Fruit fly (Drosophila melanogaster) S2 (cell line): ENCODE results near the gene ppan.

Experiments
- CG8478 ChIP-seq: fragments of >200 bp; optimal IDR thresholded peaks from 2 replicates; lab custom pipeline; 2018
- CTCF ChIP-seq, 2 experiments: fragments of >200 bp; optimal IDR thresholded peaks; 2 replicates each; lab custom pipeline; 2018

The ppan gene

DNA sequence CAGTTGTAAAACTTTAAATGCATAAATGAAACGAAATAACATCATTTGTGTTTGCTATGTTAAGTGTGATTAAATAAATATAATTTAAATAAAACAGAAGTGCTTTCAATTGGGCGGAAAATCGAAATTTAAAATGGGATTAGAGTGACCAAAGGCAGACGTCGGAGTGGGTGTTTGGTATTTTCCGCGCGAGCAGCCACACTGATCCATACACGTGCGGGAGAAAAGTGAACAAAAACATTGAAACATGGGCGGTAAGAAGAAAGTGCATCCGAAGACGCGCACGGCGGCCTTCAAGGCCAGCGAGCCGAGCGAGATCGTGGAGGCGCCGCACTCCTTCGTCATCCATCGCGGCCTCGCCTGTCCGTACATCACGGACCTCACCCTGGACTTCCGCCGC, at the start of gene ppan:
Gene ppan, plus strand, starts transcription at position 198 of the 400 bp plus-strand sequence.
- TF ChIP-seq CTCF (optimal IDR thresholded peaks at IDR 0.05; lab: Kevin White, UChicago) (no peak), CG8478 (lab: Kevin White, UChicago) (no peak)

DNA sequence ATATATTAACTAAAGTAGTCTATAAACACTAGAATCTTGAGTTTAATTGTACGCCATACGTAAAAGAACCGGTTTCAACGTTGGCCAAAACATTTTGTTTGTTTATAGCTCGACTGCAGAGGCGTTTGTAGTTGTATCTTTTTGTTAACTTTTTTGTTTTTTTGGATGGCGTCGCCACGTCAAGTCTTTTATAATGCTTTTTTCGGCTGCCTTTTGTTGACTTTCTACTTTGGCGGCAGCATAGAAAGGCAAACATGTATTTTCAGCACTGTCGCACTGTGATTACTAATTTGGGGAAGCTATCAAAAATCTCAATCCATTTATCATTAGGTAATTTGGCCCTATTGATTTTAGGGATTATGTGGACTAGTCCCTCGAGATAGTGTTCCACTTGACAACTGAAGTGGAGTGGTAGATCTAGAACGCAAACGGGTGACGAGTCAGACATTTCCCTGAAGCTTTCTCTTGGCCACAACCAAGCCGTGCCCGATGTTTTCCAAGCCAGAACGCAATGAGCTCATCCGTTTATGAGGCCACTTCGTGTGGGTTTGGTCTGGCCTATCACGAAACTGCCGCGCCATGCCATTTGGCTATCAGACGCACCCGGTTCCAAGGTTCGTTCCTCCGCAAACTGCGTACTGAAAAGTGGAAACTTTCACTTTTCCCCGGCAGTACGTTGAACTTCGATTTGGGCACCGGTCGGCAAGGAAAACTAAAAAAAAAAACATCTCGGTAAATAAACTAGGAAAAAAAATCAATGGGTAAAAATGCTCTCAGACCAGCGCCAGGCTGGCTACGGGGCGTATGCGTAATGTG, 49.4 kb upstream of the ppan start:
- TF ChIP-seq CG8478 (lab: Kevin White, UChicago) (no peak), CTCF (optimal IDR thresholded peaks at IDR 0.05; lab: Kevin White, UChicago) (no peak)

DNA sequence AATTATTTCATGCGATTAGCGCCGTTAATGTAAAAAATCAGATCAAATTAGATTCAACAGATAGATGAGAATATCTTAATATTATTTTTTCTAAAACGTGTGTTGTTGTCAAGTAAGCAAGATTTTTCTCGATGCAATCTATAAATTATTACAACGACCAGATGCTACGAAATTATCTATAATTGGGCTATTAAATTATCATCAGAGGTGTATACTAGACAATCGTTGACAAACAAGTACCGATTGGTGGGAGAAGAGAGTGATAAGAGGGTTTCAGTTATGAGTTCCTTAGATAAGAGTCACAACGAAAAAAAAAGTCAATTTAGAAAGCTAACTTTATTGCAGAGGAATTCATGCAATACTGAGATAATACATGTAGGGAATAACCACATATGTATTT, 48.5 kb upstream of the ppan start:
- TF ChIP-seq CTCF (optimal IDR thresholded peaks at IDR 0.05; lab: Kevin White, UChicago): no peak
- TF ChIP-seq CG8478 (lab: Kevin White, UChicago): no peak

DNA sequence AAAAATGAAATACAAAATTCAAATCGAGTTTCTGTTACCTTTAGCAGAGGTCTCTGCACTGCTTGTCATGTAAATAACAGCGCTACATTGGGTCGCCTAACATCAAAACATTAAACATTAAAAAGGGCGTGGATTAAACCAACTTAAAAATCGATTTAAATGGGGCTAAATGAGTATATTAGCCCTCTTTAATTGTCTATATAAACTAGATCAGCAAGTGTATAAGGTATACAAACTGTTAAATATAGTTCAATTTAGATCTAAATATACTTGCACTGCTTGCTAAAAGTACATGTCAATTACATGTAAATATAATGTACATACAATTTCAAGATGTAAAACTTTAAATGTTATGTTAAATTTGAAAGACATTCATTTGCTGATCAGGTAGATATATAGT, 46.3 kb upstream of the ppan start:
- no peak for TF ChIP-seq CG8478 (lab: Kevin White, UChicago)
- TF ChIP-seq CTCF (optimal IDR thresholded peaks at IDR 0.05; lab: Kevin White, UChicago): peak in 1 of 2 experiments; percentile 2

DNA sequence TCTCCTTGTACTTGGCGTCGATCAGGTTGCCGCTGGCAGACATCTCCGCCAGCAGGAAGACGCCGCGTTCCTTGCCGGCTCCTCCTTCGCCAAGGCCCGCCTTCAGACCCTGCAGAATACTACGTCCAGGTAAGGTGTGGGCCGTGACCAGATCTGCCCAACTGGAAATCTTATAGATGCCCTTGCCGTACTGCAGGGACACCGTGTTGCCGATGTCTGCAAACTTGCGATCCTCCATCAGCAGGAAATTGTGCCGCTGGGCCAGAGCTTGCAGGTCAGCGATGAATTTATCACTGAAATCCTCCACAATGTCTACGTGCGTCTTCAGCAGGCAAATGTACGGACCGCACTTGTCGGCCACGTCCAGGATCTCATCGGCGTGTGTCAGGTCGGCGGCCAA, 44.7 kb upstream of the ppan start:
- TF ChIP-seq CG8478 (lab: Kevin White, UChicago): no peak
- TF ChIP-seq CTCF (optimal IDR thresholded peaks at IDR 0.05; lab: Kevin White, UChicago): no peak

DNA sequence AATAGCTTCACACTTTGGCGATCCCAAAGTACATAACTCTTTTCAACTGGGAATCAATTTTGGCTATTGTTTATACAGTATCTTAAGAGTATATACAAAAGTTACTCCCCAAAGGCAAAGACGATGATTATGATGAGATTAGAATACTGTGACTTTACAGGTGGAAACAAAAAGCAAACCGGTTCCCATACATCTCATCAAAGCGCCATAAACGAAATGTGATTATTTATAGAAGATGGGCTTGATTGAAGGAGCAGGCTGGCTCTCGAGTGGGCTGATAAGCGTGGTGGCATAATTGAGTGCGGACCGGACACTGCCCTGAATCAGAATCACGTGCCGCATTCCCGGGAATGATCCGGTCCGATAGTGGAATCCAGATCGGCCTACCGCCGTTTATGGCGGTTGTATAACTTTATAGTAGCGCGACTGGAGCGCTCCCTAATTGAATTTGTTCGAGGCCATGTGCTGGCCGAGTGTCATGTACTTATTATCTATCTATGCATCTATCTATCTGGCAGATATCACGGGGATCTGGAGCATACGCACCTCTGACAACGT, 44.0 kb upstream of the ppan start:
- TF ChIP-seq CTCF (optimal IDR thresholded peaks at IDR 0.05; lab: Kevin White, UChicago) (no peak), CG8478 (lab: Kevin White, UChicago) (no peak)

DNA sequence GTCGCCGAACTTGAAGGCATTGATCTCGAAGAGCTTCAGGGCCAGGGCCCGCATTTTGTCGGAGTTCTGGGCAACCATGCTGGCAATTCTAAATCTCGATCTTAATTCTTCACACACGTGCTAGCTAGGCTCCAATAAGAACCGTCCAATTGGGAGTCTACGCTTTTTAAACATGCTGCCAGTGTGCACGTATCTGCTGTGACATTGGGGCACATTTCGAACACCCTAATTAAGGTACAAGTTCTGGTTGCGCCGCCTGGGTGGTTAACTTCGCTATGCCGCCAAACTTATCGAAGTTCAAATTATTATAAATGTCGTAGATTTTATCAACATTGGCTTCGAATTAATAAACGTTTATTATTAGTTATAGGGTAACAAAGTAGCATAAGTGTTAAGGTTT, 42.9 kb upstream of the ppan start, which contains the start of gene r-l:
Gene r-l, minus strand, starts transcription at position 179 of the 400 bp plus-strand sequence.
- TF ChIP-seq CG8478 (lab: Kevin White, UChicago) (no peak), CTCF (optimal IDR thresholded peaks at IDR 0.05; lab: Kevin White, UChicago) (peak; percentile 30 to 49)

DNA sequence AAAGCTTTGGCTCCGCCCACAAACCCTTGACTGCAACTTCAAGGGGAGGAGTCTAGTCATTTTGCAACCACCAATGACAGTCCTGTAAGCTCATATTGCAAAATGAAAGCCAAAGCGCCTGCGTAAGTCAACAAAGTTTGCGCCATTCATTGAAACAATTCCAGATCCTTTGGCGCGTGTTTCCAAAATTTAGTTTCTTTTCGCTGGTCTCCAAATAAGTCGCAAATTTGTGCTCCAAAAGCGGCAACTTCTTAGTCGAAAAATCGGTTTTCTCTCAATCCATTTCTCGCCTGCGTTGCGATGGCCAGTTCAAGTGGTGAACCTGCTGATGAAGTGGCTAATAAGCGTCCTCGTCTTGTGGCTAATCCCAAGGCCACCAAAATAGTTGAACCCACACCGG, 42.3 kb upstream of the ppan start, which contains the start of gene dmrt93B:
Gene dmrt93B, plus strand, starts transcription at position 301 of the 400 bp plus-strand sequence.
- TF ChIP-seq CG8478 (lab: Kevin White, UChicago) (no peak), CTCF (optimal IDR thresholded peaks at IDR 0.05; lab: Kevin White, UChicago) (no peak)

DNA sequence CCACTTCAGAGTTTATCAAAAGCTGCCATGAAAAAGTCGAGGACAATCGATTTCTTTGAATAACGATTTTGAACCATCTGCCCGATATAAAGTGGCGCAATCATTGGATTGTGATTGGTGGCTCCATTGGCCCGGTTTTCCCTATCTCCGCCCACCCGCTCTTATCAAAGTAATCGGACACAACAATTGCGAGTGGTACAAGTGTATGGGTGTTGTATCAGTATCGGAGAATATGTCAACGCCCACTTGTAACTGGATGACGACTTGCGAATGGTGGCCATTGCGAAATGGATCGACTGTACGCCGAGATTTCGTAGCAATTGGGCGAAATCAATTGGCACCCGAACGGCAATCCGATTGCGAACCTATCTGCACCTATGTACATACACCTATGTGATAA, 38.5 kb upstream of the ppan start:
- no peak for TF ChIP-seq CG8478 (lab: Kevin White, UChicago)
- no peak for TF ChIP-seq CTCF (optimal IDR thresholded peaks at IDR 0.05; lab: Kevin White, UChicago)

DNA sequence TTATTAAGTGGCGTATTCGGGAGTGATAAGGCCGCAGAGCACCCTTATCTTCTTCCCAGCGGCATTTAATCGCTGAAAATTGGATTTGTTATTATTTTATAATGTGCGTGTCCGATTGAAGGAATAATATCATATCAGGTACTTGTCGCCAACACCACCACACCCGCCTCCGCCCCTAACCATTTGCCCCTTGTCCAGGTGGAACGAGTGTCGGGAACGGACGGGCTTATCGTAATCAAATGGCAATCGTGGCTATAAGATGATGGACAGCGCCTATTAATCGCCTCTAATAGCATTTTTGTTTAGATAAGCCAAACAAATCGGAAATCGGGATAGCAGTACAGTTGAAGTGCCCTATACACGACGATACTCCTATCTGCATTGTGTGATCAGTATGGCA, 37.8 kb upstream of the ppan start:
- no peak for TF ChIP-seq CG8478 (lab: Kevin White, UChicago)
- TF ChIP-seq CTCF (optimal IDR thresholded peaks at IDR 0.05; lab: Kevin White, UChicago): no peak

DNA sequence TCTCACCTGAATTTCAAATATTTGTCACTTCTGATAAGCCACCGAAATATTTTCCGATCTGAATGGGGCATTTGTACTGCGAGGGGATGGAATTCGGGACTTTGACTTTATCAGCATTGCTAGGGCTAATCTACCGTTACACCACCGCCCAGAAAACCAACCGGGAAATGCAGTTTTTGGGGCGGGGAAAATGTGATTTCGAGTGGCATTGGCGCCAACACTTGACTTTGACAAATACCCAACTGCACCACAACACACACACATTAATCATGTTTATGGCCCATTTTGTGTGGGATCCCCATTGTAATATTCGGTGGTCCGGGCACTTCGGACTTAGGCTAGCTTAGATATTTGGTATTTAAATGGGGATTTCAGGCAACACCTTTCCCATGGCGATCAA, 37.1 kb upstream of the ppan start:
- no peak for TF ChIP-seq CTCF (optimal IDR thresholded peaks at IDR 0.05; lab: Kevin White, UChicago)
- TF ChIP-seq CG8478 (lab: Kevin White, UChicago): no peak

DNA sequence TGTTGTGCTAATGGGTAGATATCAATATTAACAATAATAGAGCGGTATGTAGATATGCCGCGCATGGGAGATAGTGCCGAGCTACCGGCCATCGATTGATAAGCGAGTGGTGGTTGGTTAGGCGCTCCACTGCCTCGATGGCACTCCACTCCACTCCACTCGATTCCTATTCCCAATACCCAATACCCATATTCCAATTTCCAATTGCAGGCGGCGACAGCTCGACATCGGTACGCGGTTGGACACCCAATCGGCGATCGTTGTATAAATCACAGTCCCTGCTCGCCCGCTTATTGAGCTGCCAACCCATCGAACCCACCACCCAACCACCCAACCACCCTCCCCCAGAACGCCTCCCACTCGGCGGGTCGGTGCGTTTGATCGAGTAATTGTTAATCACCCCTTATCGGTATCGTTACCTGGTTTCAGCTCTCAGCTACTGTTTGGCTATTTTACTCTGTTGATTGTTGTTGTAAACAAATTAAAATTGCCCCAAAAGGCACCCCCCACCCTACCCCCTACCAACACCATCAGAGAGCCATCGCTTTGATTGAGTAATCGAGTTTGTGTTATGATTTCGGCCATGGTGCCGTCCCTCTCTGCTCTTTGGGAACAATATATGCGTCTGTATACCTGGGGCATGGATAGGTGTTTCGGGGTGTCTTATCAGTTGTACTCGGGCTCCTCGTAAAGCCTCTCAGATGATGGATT, 35.0 kb upstream of the ppan start, which contains the start of gene HHEX:
Gene HHEX, minus strand, starts transcription at position 51 of the 711 bp plus-strand sequence.
- TF ChIP-seq CTCF (optimal IDR thresholded peaks at IDR 0.05; lab: Kevin White, UChicago) (no peak), CG8478 (lab: Kevin White, UChicago) (no peak)

DNA sequence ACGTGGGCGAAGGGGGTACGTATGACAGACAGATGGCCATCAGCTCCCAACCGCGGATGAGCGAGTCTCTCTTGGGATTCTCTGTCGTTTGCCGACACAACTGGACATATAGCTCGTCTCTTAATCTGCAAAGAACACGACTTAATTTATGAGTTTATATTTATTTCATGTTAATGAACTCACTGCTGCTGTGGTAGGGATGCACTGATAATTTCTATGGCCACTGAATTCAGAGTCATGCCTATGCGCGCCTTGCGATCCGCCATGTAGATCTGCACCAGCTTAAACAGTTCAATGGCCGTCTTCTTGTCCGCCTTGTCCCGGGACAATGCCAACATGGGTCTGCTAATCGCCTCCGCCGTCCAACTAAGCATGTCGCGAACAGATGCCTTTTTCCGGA, 31.1 kb upstream of the ppan start:
- no peak for TF ChIP-seq CTCF (optimal IDR thresholded peaks at IDR 0.05; lab: Kevin White, UChicago)
- no peak for TF ChIP-seq CG8478 (lab: Kevin White, UChicago)

DNA sequence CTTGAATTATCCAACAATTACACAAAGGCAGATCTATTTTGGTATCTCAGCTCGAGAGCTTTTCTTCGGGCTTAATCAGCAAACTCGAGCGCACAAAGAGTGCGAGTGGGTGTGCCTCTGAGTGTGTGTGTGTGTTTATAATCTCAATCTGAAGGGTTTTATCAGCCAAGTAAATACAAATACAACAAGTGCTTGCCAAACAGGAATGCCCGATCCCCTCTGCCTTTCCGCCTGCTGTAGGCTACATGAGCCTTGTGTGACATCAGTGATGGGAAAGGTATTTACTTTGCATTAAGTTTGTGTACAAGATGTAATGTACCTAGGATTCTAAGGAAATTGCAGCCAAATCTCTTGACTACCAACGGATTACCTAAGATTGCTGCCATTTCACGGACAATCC, 26.6 kb upstream of the ppan start:
- TF ChIP-seq CTCF (optimal IDR thresholded peaks at IDR 0.05; lab: Kevin White, UChicago): no peak
- no peak for TF ChIP-seq CG8478 (lab: Kevin White, UChicago)
